Worm (Caenorhabditis elegans) whole organism, mixed stage, embryonic: ENCODE results near the gene Y25C1A.8.

ENCODE experiments used
- M03D4.4 ChIP-seq: sonication (generic microtip); optimal IDR thresholded peaks from 2 replicates; lab custom pipeline; 2017; ENCODE audit warnings: mild to moderate bottlenecking, missing genetic modification characterization, missing compliant biosample characterization
- bed-3 ChIP-seq: fragments of 200-800 bp; sonication (Bioruptor generic); optimal IDR thresholded peaks from 3 replicates; lab custom pipeline; 2018; ENCODE audit warnings: mild to moderate bottlenecking, missing genetic modification characterization, moderate library complexity, missing compliant biosample characterization
- blmp-1 ChIP-seq: fragments of 150-350 bp; optimal IDR thresholded peaks from 2 replicates; lab custom pipeline; 2014; ENCODE audit warnings: missing biosample characterization, missing genetic modification characterization
- ces-1 ChIP-seq: fragments of 150-350 bp; optimal IDR thresholded peaks from 2 replicates; lab custom pipeline; 2014; ENCODE audit warnings: missing biosample characterization, missing genetic modification reagents, missing genetic modification characterization
- drap-1 ChIP-seq: fragments of 200-800 bp; sonication (Bioruptor generic); optimal IDR thresholded peaks from 3 replicates; lab custom pipeline; 2018; ENCODE audit warnings: mild to moderate bottlenecking, missing genetic modification characterization, missing compliant biosample characterization
- elt-1 ChIP-seq: sonication (generic microtip); optimal IDR thresholded peaks from 2 replicates; lab custom pipeline; 2017; ENCODE audit warnings: missing genetic modification characterization, mild to moderate bottlenecking, missing compliant biosample characterization, antibody characterized with exemption, moderate library complexity, borderline replicate concordance; ENCODE audit not compliant: insufficient read depth
- elt-3 ChIP-seq: fragments of 150-350 bp; optimal IDR thresholded peaks from 2 replicates; lab custom pipeline; 2014; ENCODE audit warnings: missing biosample characterization, missing genetic modification characterization
- ham-2 ChIP-seq: fragments of 200-800 bp; sonication (Bioruptor generic); optimal IDR thresholded peaks from 2 replicates; lab custom pipeline; 2018; ENCODE audit warnings: mild to moderate bottlenecking, missing genetic modification characterization, missing compliant biosample characterization
- hlh-1 ChIP-seq: fragments of 150-350 bp; optimal IDR thresholded peaks from 2 replicates; lab custom pipeline; 2014; ENCODE audit warnings: missing biosample characterization, missing genetic modification reagents, missing genetic modification characterization
- lin-32 ChIP-seq: fragments of 200-800 bp; sonication (Bioruptor generic); optimal IDR thresholded peaks from 2 replicates; lab custom pipeline; 2018; ENCODE audit warnings: mild to moderate bottlenecking, missing genetic modification characterization, missing compliant biosample characterization
- lsy-2 ChIP-seq: fragments of 150-350 bp; optimal IDR thresholded peaks from 2 replicates; lab custom pipeline; 2014; ENCODE audit warnings: missing biosample characterization, missing genetic modification characterization
- mep-1 ChIP-seq: fragments of 150-350 bp; optimal IDR thresholded peaks from 2 replicates; lab custom pipeline; 2017; ENCODE audit warnings: missing biosample characterization, missing genetic modification reagents, missing genetic modification characterization, inconsistent platforms
- mls-2 ChIP-seq: sonication (generic microtip); optimal IDR thresholded peaks from 2 replicates; lab custom pipeline; 2016; ENCODE audit warnings: mild to moderate bottlenecking, missing genetic modification characterization, moderate library complexity, missing compliant biosample characterization
- nhr-12 ChIP-seq: fragments of 150-350 bp; optimal IDR thresholded peaks from 2 replicates; lab custom pipeline; 2014; ENCODE audit warnings: missing biosample characterization, missing genetic modification characterization
- nhr-2 ChIP-seq: fragments of 150-350 bp; optimal IDR thresholded peaks from 2 replicates; lab custom pipeline; 2014; ENCODE audit warnings: missing biosample characterization, missing genetic modification characterization
- nhr-237 ChIP-seq: fragments of 150-350 bp; optimal IDR thresholded peaks from 2 replicates; lab custom pipeline; 2014; ENCODE audit warnings: missing biosample characterization, missing genetic modification characterization
- nhr-28 ChIP-seq: fragments of 150-350 bp; optimal IDR thresholded peaks from 2 replicates; lab custom pipeline; 2014; ENCODE audit warnings: missing biosample characterization, missing genetic modification characterization
- nhr-76 ChIP-seq: sonication (generic microtip); optimal IDR thresholded peaks from 2 replicates; lab custom pipeline; 2017; ENCODE audit warnings: missing biosample characterization, missing genetic modification characterization
- pha-4 ChIP-seq: fragments of 150-350 bp; optimal IDR thresholded peaks from 2 replicates; lab custom pipeline; 2018; ENCODE audit warnings: missing biosample characterization, missing genetic modification reagents, missing genetic modification characterization
- snpc-4 ChIP-seq: fragments of 150-350 bp; optimal IDR thresholded peaks from 2 replicates; lab custom pipeline; 2014; ENCODE audit warnings: missing biosample characterization, missing genetic modification characterization
- sptf-1 ChIP-seq: sonication (generic microtip); optimal IDR thresholded peaks from 2 replicates; lab custom pipeline; 2017; ENCODE audit warnings: mild to moderate bottlenecking, missing genetic modification characterization, moderate library complexity, missing compliant biosample characterization
- tbx-8 ChIP-seq: fragments of 200-800 bp; sonication (Bioruptor generic); optimal IDR thresholded peaks from 2 replicates; lab custom pipeline; 2018; ENCODE audit warnings: mild to moderate bottlenecking, missing genetic modification characterization, moderate library complexity, missing compliant biosample characterization
- unc-39 ChIP-seq: fragments of 150-350 bp; optimal IDR thresholded peaks from 2 replicates; lab custom pipeline; 2014; ENCODE audit warnings: missing biosample characterization, missing genetic modification characterization
- unc-62 ChIP-seq: fragments of 150-350 bp; optimal IDR thresholded peaks from 2 replicates; lab custom pipeline; 2014; ENCODE audit warnings: missing biosample characterization, missing genetic modification reagents, missing genetic modification characterization
- zip-8 ChIP-seq: fragments of 150-350 bp; optimal IDR thresholded peaks from 2 replicates; lab custom pipeline; 2014; ENCODE audit warnings: missing biosample characterization, missing genetic modification characterization
- ztf-11 ChIP-seq: fragments of 150-350 bp; optimal IDR thresholded peaks from 2 replicates; lab custom pipeline; 2014; ENCODE audit warnings: missing biosample characterization, missing genetic modification characterization

Gene Y25C1A.8

DNA sequence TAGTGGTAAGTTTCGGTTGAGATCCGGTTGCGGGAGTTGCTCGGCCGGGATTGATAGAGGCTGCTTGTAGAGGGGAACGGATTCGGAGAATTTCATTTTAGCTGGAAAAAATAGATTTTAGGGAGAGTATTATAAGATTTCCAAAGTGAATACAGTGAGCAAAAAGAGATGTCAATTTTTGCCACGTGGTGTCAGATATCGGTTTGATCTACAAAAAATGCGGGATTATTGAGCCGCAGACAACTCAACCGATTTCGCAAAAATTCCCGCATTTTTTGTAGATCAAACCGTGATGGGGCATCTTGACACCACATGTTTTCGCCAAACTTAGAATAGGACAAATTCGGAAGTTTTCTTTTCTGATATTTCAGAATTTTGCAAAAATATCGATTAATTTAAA, 22.5 kb downstream of the Y25C1A.8 start, which contains the start of gene lido-13:
TSS of gene lido-13 (minus strand) at position 101 of the 400 bp plus-strand sequence.
- no peak for TF ChIP-seq sptf-1
- no peak for TF ChIP-seq mep-1 (tag; lab: Kevin White, UChicago)
- TF ChIP-seq nhr-2 (tag; lab: Kevin White, UChicago) = no peak

DNA sequence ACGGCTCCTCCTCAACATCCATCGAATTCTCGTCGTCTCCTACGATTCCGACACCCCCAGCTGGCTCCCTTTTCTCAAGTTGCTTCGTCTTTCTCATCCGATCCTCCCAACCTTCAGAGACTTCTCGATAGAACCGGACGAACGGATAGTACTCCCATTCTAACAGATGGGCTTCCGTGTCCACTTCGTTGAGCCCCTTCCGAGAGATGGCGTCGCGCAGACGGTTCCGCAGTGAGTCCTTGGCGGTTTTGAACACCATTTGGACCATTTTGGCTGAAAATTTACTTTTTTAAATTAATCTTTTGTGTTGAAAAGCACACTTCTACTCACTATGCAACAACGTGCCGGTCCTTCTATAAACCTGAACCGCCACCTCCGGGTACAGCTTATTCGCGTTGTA, 23.1 kb downstream of the Y25C1A.8 start:
- no peak for TF ChIP-seq elt-1 (tag; lab: Kevin White, UChicago)
- no peak for TF ChIP-seq blmp-1 (tag; lab: Kevin White, UChicago)
- TF ChIP-seq sptf-1 = no peak

DNA sequence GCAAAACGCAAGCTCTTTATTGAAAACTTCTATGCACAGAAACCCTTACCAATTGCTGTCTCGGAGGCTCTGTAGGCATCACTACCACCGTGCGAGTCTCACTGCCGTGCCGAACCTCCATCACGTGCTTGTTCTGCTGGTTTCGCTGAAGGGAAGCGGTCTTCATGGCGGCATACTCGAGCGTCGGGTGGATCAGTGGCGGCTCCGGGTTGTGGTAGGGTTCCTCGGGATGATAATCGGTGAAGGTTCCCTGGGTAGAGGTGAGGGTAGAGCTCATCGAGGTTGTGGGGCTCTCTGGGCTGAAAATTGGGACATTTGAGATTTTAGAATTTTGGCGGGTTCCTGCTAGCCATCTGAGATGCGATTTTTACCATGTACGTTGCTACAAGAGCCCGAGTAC, 23.9 kb downstream of the Y25C1A.8 start:
- no peak for TF ChIP-seq mls-2 (tag; lab: Kevin White, UChicago)
- TF ChIP-seq ham-2 = no peak
- no peak for TF ChIP-seq tbx-8
- TF ChIP-seq elt-3 = no peak
- no peak for TF ChIP-seq elt-1 (tag; lab: Kevin White, UChicago)
- no peak for TF ChIP-seq lin-32 (GFP tag; lab: Kevin White, UChicago)
- no peak for TF ChIP-seq nhr-12 (tag; lab: Kevin White, UChicago)
- no peak for TF ChIP-seq drap-1 (GFP tag; lab: Kevin White, UChicago)
- no peak for TF ChIP-seq M03D4.4
- TF ChIP-seq, all 35 proteins: peak for 0

DNA sequence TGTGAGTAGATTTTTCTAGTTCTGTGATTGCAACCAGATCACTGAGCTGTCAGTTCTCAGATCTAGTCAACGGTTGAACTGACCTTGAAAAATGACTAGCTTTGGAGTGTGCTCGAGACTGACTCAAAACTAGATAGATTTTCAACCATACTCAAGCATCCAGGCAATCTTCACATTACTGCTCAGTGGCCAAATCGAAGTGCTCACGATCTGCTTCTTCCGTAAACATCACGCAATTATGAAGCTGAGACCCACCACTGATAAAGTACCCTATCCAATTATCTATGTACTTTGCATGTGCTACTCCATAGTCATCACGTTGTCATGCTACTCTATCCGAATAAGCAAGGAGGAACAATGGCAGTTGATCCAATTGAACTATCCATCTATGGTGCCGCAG, 25.4 kb downstream of the Y25C1A.8 start:
- TF ChIP-seq elt-1 (tag; lab: Kevin White, UChicago) = no peak
- no peak for TF ChIP-seq bed-3 (GFP tag; lab: Kevin White, UChicago)
- no peak for TF ChIP-seq snpc-4

DNA sequence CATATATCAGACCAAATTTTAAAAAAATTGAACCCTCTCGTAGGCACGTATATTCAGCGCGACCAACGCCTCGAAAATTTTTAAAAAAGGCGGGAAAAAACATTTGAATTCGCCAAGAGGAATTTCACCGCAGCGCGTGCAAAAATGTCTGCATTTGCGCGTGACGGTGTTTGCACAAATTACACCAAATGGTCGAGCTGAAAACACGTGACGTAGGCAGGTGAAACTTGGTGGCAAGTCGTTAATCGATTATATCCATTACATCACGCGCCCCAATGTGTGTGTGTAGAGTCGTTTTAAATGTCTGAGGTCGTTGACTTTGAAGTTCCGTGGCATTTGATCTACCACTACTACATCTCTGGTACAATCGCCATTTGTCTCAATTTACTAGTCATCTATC, 26.1 kb downstream of the Y25C1A.8 start, which contains the start of gene sri-31:
TSS of gene sri-31 (plus strand) at position 301 of the 400 bp plus-strand sequence.
- TF ChIP-seq tbx-8 (no peak), lin-32 (GFP tag; lab: Kevin White, UChicago) (no peak), elt-1 (tag; lab: Kevin White, UChicago) (no peak), unc-62 (no peak), blmp-1 (tag; lab: Kevin White, UChicago) (no peak), nhr-76 (no peak), pha-4 (no peak), ces-1 (GFP tag; lab: Kevin White, UChicago) (no peak), hlh-1 (tag; lab: Kevin White, UChicago) (no peak), nhr-2 (tag; lab: Kevin White, UChicago) (no peak), nhr-28 (no peak), drap-1 (GFP tag; lab: Kevin White, UChicago) (no peak), ztf-11 (tag; lab: Kevin White, UChicago) (no peak)
- TF ChIP-seq, all 35 proteins: peak for 0

DNA sequence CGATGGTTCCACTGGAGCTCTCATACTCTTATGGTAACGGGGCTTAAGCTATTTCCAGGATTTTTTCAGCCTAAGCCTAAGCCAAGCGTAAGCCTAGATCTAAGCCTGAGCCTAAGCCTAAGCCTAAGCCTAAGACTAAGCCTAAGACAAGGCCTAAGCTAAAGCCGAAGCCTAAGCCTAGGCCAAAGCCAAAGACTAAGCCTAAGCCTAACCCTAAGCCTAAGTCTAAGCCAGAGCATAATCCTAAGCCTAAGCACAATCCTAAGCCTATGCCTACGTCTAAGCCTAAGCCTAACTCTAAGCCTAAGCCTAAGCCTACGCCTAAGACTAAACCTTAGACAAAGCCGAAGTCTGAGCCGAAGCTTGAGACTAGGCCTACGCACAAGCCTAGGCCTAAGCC, 27.8 kb downstream of the Y25C1A.8 start:
- peak; percentile 1 for TF ChIP-seq ham-2
- no peak for TF ChIP-seq nhr-237 (tag; lab: Kevin White, UChicago)

DNA sequence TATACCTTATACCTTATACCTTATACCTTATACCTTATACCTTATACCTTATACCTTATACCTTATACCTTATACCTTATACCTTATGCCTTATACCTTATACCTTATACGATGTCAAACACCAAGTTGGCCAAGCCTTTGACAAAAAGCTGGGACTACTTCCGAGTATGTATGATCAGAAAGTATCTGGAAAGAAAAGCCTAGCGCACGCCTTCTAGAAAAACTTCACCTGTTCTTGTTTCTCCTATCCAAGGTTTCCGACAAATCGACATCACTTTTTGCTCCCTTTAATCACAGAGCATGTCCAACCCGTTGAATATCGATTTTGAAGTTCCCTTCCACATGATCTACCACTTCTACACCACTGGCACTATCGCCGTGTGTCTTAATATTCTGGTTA, 28.4 kb downstream of the Y25C1A.8 start, which contains the start of gene sri-28:
TSS of gene sri-28 (plus strand) at position 301 of the 400 bp plus-strand sequence.
- no peak for TF ChIP-seq nhr-237 (tag; lab: Kevin White, UChicago)
- no peak for TF ChIP-seq hlh-1 (tag; lab: Kevin White, UChicago)
- no peak for TF ChIP-seq unc-62
- no peak for TF ChIP-seq unc-39 (tag; lab: Kevin White, UChicago)
- no peak for TF ChIP-seq pha-4
- no peak for TF ChIP-seq ces-1 (GFP tag; lab: Kevin White, UChicago)
- no peak for TF ChIP-seq zip-8 (tag; lab: Kevin White, UChicago)
- no peak for TF ChIP-seq nhr-28
- no peak for TF ChIP-seq M03D4.4
- TF ChIP-seq lsy-2 (tag; lab: Kevin White, UChicago) = no peak
- no peak for TF ChIP-seq sptf-1
- TF ChIP-seq bed-3 (GFP tag; lab: Kevin White, UChicago) = no peak

DNA sequence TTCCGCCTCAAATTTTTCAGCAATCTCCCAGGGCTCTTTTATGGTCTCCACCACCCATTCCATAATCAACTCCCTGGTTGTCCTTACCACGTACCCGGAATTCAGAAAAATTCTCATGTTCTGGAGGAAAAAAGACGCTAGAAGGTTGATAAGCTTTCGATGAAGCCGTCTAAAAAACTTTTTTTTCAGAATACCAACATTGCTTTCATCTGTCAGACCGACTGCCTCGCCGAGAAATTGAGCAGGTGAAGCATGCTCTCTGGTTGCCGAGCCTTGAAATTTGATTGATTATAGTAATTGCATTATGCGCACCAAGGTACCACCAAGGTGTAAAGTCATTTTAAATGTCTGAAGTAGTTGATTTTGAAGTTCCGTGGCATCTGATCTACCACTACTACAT, 30.9 kb downstream of the Y25C1A.8 start, which contains the start of gene sri-30:
TSS of gene sri-30 (plus strand) at position 301 of the 400 bp plus-strand sequence.
- TF ChIP-seq tbx-8 = no peak
- TF ChIP-seq drap-1 (GFP tag; lab: Kevin White, UChicago) = no peak
- no peak for TF ChIP-seq hlh-1 (tag; lab: Kevin White, UChicago)
- no peak for TF ChIP-seq elt-1 (tag; lab: Kevin White, UChicago)
- no peak for TF ChIP-seq unc-62
- TF ChIP-seq snpc-4 = no peak
- TF ChIP-seq mls-2 (tag; lab: Kevin White, UChicago) = no peak
